Fruit fly (Drosophila melanogaster) whole organism, embryonic: ENCODE results near the gene CG15011.
A peak's percentile ranks its signal among the peaks of the same experiment; 100 is the strongest.

ENCODE experiments used
- BEAF-32 ChIP-seq: fragments of 200-800 bp; sonication (Bioruptor generic); optimal IDR thresholded peaks from 3 replicates; lab custom pipeline; 2017; ENCODE audit warnings: missing biosample characterization, missing genetic modification characterization, mild to moderate bottlenecking, moderate library complexity, missing genetic modification reagents
- C15 ChIP-seq: fragments of 200-800 bp; sonication (Bioruptor generic); IDR thresholded peaks from 3 replicates; pipeline ENCODE4 v1.3.6; 2022; ENCODE audit warnings: missing biosample characterization, missing genetic modification characterization
- CG10267 ChIP-seq: fragments of 200-800 bp; sonication (Bioruptor generic); optimal IDR thresholded peaks from 2 replicates; lab custom pipeline; 2018; ENCODE audit warnings: missing biosample characterization, mild to moderate bottlenecking, missing genetic modification characterization, moderate library complexity
- CG10321 ChIP-seq: fragments of 200-800 bp; sonication (Bioruptor generic); IDR thresholded peaks from 2 replicates; pipeline ENCODE4 v1.3.6; 2022; ENCODE audit warnings: missing biosample characterization, missing genetic modification characterization
- CG11723 ChIP-seq: fragments of 200-800 bp; sonication (Bioruptor generic); optimal IDR thresholded peaks from 2 replicates; lab custom pipeline; 2017; ENCODE audit warnings: missing biosample characterization, mild to moderate bottlenecking, missing genetic modification characterization
- CG14014 ChIP-seq: fragments of 200-800 bp; sonication (Bioruptor generic); IDR thresholded peaks from 2 replicates; pipeline ENCODE4 v1.3.6; 2022; ENCODE audit warnings: missing biosample characterization, missing genetic modification characterization
- CG1647 ChIP-seq: fragments of 200-800 bp; sonication (Bioruptor generic); optimal IDR thresholded peaks from 3 replicates; lab custom pipeline; 2016; ENCODE audit warnings: missing biosample characterization, missing genetic modification characterization
- CG16815 ChIP-seq: fragments of 200-800 bp; sonication (Bioruptor generic); optimal IDR thresholded peaks from 3 replicates; lab custom pipeline; 2017; ENCODE audit warnings: missing biosample characterization, mild to moderate bottlenecking, missing genetic modification characterization
- CG1832 ChIP-seq: fragments of 200-800 bp; sonication (Bioruptor generic); optimal IDR thresholded peaks from 2 replicates; lab custom pipeline; 2017; ENCODE audit warnings: missing biosample characterization, mild to moderate bottlenecking, missing genetic modification characterization, inconsistent platforms
- CG30403 ChIP-seq: fragments of 200-800 bp; sonication (Bioruptor generic); optimal IDR thresholded peaks from 3 replicates; lab custom pipeline; 2016; ENCODE audit warnings: missing biosample characterization, missing genetic modification characterization
- CG3838 ChIP-seq: fragments of 200-800 bp; sonication (Bioruptor generic); optimal IDR thresholded peaks from 3 replicates; lab custom pipeline; 2016; ENCODE audit warnings: missing biosample characterization, missing genetic modification characterization
- CG3995 ChIP-seq: fragments of 200-800 bp; sonication (Bioruptor generic); optimal IDR thresholded peaks from 3 replicates; lab custom pipeline; 2016; ENCODE audit warnings: missing biosample characterization, missing genetic modification characterization
- CG7271 ChIP-seq: fragments of 200-800 bp; sonication (Bioruptor generic); optimal IDR thresholded peaks from 2 replicates; lab custom pipeline; 2018; ENCODE audit warnings: missing biosample characterization, mild to moderate bottlenecking, missing genetic modification characterization, moderate library complexity
- CG8290 ChIP-seq, 3 experiments: fragments of 200-800 bp; sonication (Bioruptor generic); optimal IDR thresholded peaks; 2 replicates each; lab custom pipeline; 2016 to 2019; ENCODE audit warnings: missing biosample characterization in 3 of 3, missing genetic modification characterization in 3 of 3, mild to moderate bottlenecking in 2 of 3, moderate library complexity in 1 of 3
- CG8944 ChIP-seq: fragments of 200-800 bp; sonication (Bioruptor generic); optimal IDR thresholded peaks from 3 replicates; lab custom pipeline; 2016; ENCODE audit warnings: missing biosample characterization, missing genetic modification characterization
- CG9876 ChIP-seq: fragments of 200-800 bp; sonication (Bioruptor generic); optimal IDR thresholded peaks from 2 replicates; lab custom pipeline; 2016; ENCODE audit warnings: missing biosample characterization, missing genetic modification characterization
- D ChIP-seq, 2 experiments: fragments of 200-800 bp in 1 of 2; fragments of >200 bp in 1 of 2; sonication (Bioruptor generic) in 1 of 2; optimal IDR thresholded peaks; 2 replicates in 1 of 2; 3 replicates in 1 of 2; lab custom pipeline; 2017; ENCODE audit warnings: mild to moderate bottlenecking in 1 of 2, missing biosample characterization in 1 of 2, missing genetic modification characterization in 1 of 2, missing genetic modification reagents in 1 of 2
- Dip2 ChIP-seq: fragments of 200-800 bp; sonication (Bioruptor generic); IDR thresholded peaks from 2 replicates; pipeline ENCODE4 v1.3.6; 2022; ENCODE audit warnings: missing biosample characterization, missing genetic modification characterization
- Eip74EF ChIP-seq, 2 experiments: fragments of 200-800 bp in 1 of 2; fragments of >200 bp in 1 of 2; sonication (Bioruptor generic) in 1 of 2; optimal IDR thresholded peaks; 2 replicates each; lab custom pipeline; 2017 to 2019; ENCODE audit warnings: missing biosample characterization in 2 of 2, missing genetic modification characterization in 2 of 2, mild to moderate bottlenecking in 1 of 2, moderate library complexity in 1 of 2
- HLHmδ ChIP-seq: fragments of 200-800 bp; sonication (Bioruptor generic); optimal IDR thresholded peaks from 2 replicates; lab custom pipeline; 2018; ENCODE audit warnings: missing biosample characterization, mild to moderate bottlenecking, missing genetic modification characterization, moderate library complexity
- Hmx ChIP-seq: fragments of 200-800 bp; sonication (Bioruptor generic); optimal IDR thresholded peaks from 2 replicates; lab custom pipeline; 2016; ENCODE audit warnings: missing biosample characterization, missing genetic modification characterization
- Hr78 ChIP-seq, 2 experiments: fragments of 200-800 bp in 1 of 2; fragments of >200 bp in 1 of 2; sonication (Bioruptor generic) in 1 of 2; optimal IDR thresholded peaks; 2 replicates each; lab custom pipeline; 2017 to 2019; ENCODE audit warnings: missing biosample characterization in 2 of 2, missing genetic modification characterization in 2 of 2, mild to moderate bottlenecking in 1 of 2, moderate library complexity in 1 of 2
- Lim3 ChIP-seq: fragments of 200-800 bp; sonication (Bioruptor generic); IDR thresholded peaks from 2 replicates; pipeline ENCODE4 v1.3.6; 2022; ENCODE audit warnings: missing biosample characterization, missing genetic modification characterization
- MBD-R2 ChIP-seq: fragments of 200-800 bp; sonication (Bioruptor generic); IDR thresholded peaks from 2 replicates; pipeline ENCODE4 v1.3.6; 2022; ENCODE audit warnings: missing biosample characterization, missing genetic modification characterization
- MESR4 ChIP-seq: fragments of 200-800 bp; sonication (Bioruptor generic); optimal IDR thresholded peaks from 2 replicates; lab custom pipeline; 2018; ENCODE audit warnings: missing biosample characterization, mild to moderate bottlenecking, missing genetic modification characterization, moderate library complexity
- Rx ChIP-seq: fragments of 200-800 bp; sonication (Bioruptor generic); IDR thresholded peaks from 2 replicates; pipeline ENCODE4 v1.3.6; 2022; ENCODE audit warnings: missing biosample characterization, missing genetic modification characterization
- Sin3A ChIP-seq: fragments of >200 bp; optimal IDR thresholded peaks from 2 replicates; lab custom pipeline; 2018
- Stat92E ChIP-seq, 3 experiments: fragments of >200 bp in 2 of 3; fragments of 200-800 bp in 1 of 3; sonication (Bioruptor generic) in 1 of 3; optimal IDR thresholded peaks; 2 replicates each; lab custom pipeline; 2017 to 2019; ENCODE audit warnings: missing biosample characterization in 3 of 3, missing genetic modification characterization in 3 of 3, mild to moderate bottlenecking in 1 of 3, moderate library complexity in 1 of 3
- TFAM ChIP-seq: fragments of 200-800 bp; sonication (Bioruptor generic); optimal IDR thresholded peaks from 2 replicates; lab custom pipeline; 2017; ENCODE audit warnings: missing biosample characterization, missing genetic modification characterization, inconsistent platforms
- ac ChIP-seq: fragments of 200-800 bp; sonication (Bioruptor generic); optimal IDR thresholded peaks from 3 replicates; lab custom pipeline; 2017; ENCODE audit warnings: missing biosample characterization, mild to moderate bottlenecking, missing genetic modification characterization
- az2 ChIP-seq: fragments of 200-800 bp; sonication (Bioruptor generic); optimal IDR thresholded peaks from 3 replicates; lab custom pipeline; 2016; ENCODE audit warnings: missing biosample characterization, missing genetic modification characterization
- bsh ChIP-seq, 2 experiments: fragments of 200-800 bp; sonication (Bioruptor generic); optimal IDR thresholded peaks; 2 replicates each; lab custom pipeline; 2017 to 2018; ENCODE audit warnings: mild to moderate bottlenecking in 2 of 2, missing biosample characterization in 2 of 2, missing genetic modification characterization in 2 of 2, moderate library complexity in 1 of 2
- cwo ChIP-seq: fragments of 200-800 bp; sonication (Bioruptor generic); optimal IDR thresholded peaks from 3 replicates; lab custom pipeline; 2017; ENCODE audit warnings: missing biosample characterization, missing genetic modification characterization, mild to moderate bottlenecking, moderate library complexity, missing genetic modification reagents
- ems ChIP-seq: fragments of 200-800 bp; sonication (Bioruptor generic); optimal IDR thresholded peaks from 3 replicates; lab custom pipeline; 2016; ENCODE audit warnings: missing biosample characterization, missing genetic modification characterization
- en ChIP-seq: fragments of 200-800 bp; sonication (Bioruptor generic); optimal IDR thresholded peaks from 2 replicates; lab custom pipeline; 2016; ENCODE audit warnings: missing biosample characterization, missing genetic modification characterization
- eyg ChIP-seq: fragments of 200-800 bp; sonication (Bioruptor generic); optimal IDR thresholded peaks from 3 replicates; lab custom pipeline; 2016; ENCODE audit warnings: missing biosample characterization, missing genetic modification characterization
- hkb ChIP-seq, 2 experiments: fragments of 200-800 bp in 1 of 2; fragments of >200 bp in 1 of 2; sonication (Bioruptor generic) in 1 of 2; IDR thresholded peaks in 1 of 2; optimal IDR thresholded peaks in 1 of 2; 2 replicates each; pipeline versions ENCODE4 v1.3.6 to Lab custom; 2017 to 2022; ENCODE audit warnings: missing biosample characterization in 1 of 2, missing genetic modification characterization in 1 of 2
- lmd ChIP-seq: fragments of 200-800 bp; sonication (Bioruptor generic); IDR thresholded peaks from 2 replicates; pipeline ENCODE4 v1.3.6; 2022; ENCODE audit warnings: missing biosample characterization, missing genetic modification characterization
- lov ChIP-seq, 2 experiments: fragments of 200-800 bp in 1 of 2; fragments of >200 bp in 1 of 2; sonication (Bioruptor generic) in 1 of 2; IDR thresholded peaks in 1 of 2; optimal IDR thresholded peaks in 1 of 2; 2 replicates in 1 of 2; 3 replicates in 1 of 2; pipeline versions ENCODE4 v1.3.6 to Lab custom; 2017 to 2022; ENCODE audit warnings: missing biosample characterization in 1 of 2, missing genetic modification characterization in 1 of 2
- phol ChIP-seq: fragments of 200-800 bp; sonication (Bioruptor generic); optimal IDR thresholded peaks from 3 replicates; lab custom pipeline; 2018; ENCODE audit warnings: missing biosample characterization, mild to moderate bottlenecking, missing genetic modification characterization, moderate library complexity
- pum ChIP-seq: fragments of 200-800 bp; sonication (Bioruptor generic); optimal IDR thresholded peaks from 2 replicates; lab custom pipeline; 2016; ENCODE audit warnings: missing biosample characterization, missing genetic modification characterization
- sob ChIP-seq: fragments of 200-800 bp; sonication (Bioruptor generic); IDR thresholded peaks from 2 replicates; pipeline ENCODE4 v1.3.6; 2022; ENCODE audit warnings: missing biosample characterization, missing genetic modification characterization
- stwl ChIP-seq: fragments of 200-800 bp; sonication (Bioruptor generic); optimal IDR thresholded peaks from 3 replicates; lab custom pipeline; 2018; ENCODE audit warnings: missing biosample characterization, mild to moderate bottlenecking, missing genetic modification characterization, moderate library complexity
- tx ChIP-seq: fragments of 200-800 bp; sonication (Bioruptor generic); optimal IDR thresholded peaks from 2 replicates; lab custom pipeline; 2016; ENCODE audit warnings: missing biosample characterization, missing genetic modification characterization
- vnd ChIP-seq: fragments of 200-800 bp; sonication (Bioruptor generic); IDR thresholded peaks from 3 replicates; pipeline ENCODE4 v1.3.6; 2022; ENCODE audit warnings: missing biosample characterization, missing genetic modification characterization; ENCODE audit not compliant: partially characterized antibody
- wdn ChIP-seq: fragments of 200-800 bp; sonication (Bioruptor generic); IDR thresholded peaks from 2 replicates; pipeline ENCODE4 v1.3.6; 2022; ENCODE audit warnings: missing biosample characterization, missing genetic modification characterization
- zen2 ChIP-seq: fragments of 200-800 bp; sonication (Bioruptor generic); IDR thresholded peaks from 3 replicates; pipeline ENCODE4 v1.3.6; 2022; ENCODE audit warnings: missing biosample characterization, missing genetic modification characterization; ENCODE audit not compliant: partially characterized antibody

CG15011 gene

dm6 chr3L:4259102-4259558, at the start of gene CG15011, which contains the start of gene CG1309 (continued):
- peak; percentile 59 for TF ChIP-seq Rx (GFP tag; lab: Robert Waterston, UW)
- peak in 1 of 2 experiments; percentile 53 for TF ChIP-seq Eip74EF (GFP tag; optimal IDR thresholded peaks at IDR 0.05; lab: Kevin White, UChicago)
- peak; percentile 82 for TF ChIP-seq tx (GFP tag; lab: Kevin White, UChicago)
- peak; percentile 12 for TF ChIP-seq ac (GFP tag; lab: Kevin White, UChicago)
- TF ChIP-seq Lim3 (GFP tag; lab: Robert Waterston, UW), result no peak
- no peak for TF ChIP-seq CG1832 (GFP tag; lab: Kevin White, UChicago)
- TF ChIP-seq en, result peak; percentile 67
- peak; percentile 23 for TF ChIP-seq CG11723 (GFP tag; lab: Kevin White, UChicago)
- peak; percentile 60 for TF ChIP-seq CG16815 (GFP tag; lab: Kevin White, UChicago)
- TF ChIP-seq ems (GFP tag; lab: Kevin White, UChicago), result peak; percentile 81
- peak; percentile 63 for TF ChIP-seq MESR4 (GFP tag; lab: Kevin White, UChicago)
- TF ChIP-seq CG8944 (GFP tag; lab: Kevin White, UChicago), result peak; percentile 75
- no peak for TF ChIP-seq vnd
- TF ChIP-seq CG8290 (GFP tag; optimal IDR thresholded peaks at IDR 0.05; lab: Kevin White, UChicago), result peak; percentile 73
- TF ChIP-seq CG8290 (tag; optimal IDR thresholded peaks at IDR 0.05; lab: Kevin White, UChicago), result peak; percentile 41 to 78
- TF ChIP-seq CG10321 (GFP tag; lab: Robert Waterston, UW), result 0 out of 2 replicates have a peak, but pooled peaks have one; percentile 6
- peak; percentile 79 for TF ChIP-seq stwl (tag; lab: Kevin White, UChicago)
- peak; percentile 87 for TF ChIP-seq phol
- TF ChIP-seq wdn (GFP tag; lab: Robert Waterston, UW), result peak; percentile 71
- TF ChIP-seq hkb (optimal IDR thresholded peaks at IDR 0.05; lab: Kevin White, UChicago), result no peak
- peak; percentile 60; the same call in 1 of the 2 replicates for TF ChIP-seq hkb (GFP tag; IDR thresholded peaks at IDR 0.05; lab: Robert Waterston, UW)
- TF ChIP-seq cwo (GFP tag; lab: Kevin White, UChicago), result peak; percentile 35
- peak; percentile 81 for TF ChIP-seq az2 (GFP tag; lab: Kevin White, UChicago)
- TF ChIP-seq zen2 (GFP tag; lab: Robert Waterston, UW), result no peak
- TF ChIP-seq HLHmδ (GFP tag; lab: Kevin White, UChicago), result no peak
- TF ChIP-seq pum (GFP tag; lab: Kevin White, UChicago), result peak; percentile 86
- peak; percentile 71 for TF ChIP-seq CG14014
- TF ChIP-seq CG3838, result peak; percentile 64
- TF ChIP-seq CG1647 (GFP tag; lab: Kevin White, UChicago), result peak; percentile 81
- TF ChIP-seq CG30403 (GFP tag; lab: Kevin White, UChicago), result peak; percentile 92
- TF ChIP-seq sob (GFP tag; lab: Robert Waterston, UW), result peak; percentile 78
- no peak for TF ChIP-seq D (optimal IDR thresholded peaks at IDR 0.05; lab: Kevin White, UChicago)
- peak; percentile 66 for TF ChIP-seq D (GFP tag; optimal IDR thresholded peaks at IDR 0.05; lab: Kevin White, UChicago)
- TF ChIP-seq Hmx (GFP tag; lab: Kevin White, UChicago), result peak; percentile 72
- peak; percentile 97 for TF ChIP-seq MBD-R2
- TF ChIP-seq CG10267, result peak; percentile 81
- TF ChIP-seq lmd, result peak; percentile 83
- no peak for TF ChIP-seq Dip2
- TF ChIP-seq lov (optimal IDR thresholded peaks at IDR 0.05; lab: Kevin White, UChicago), result no peak
- TF ChIP-seq lov (GFP tag; IDR thresholded peaks at IDR 0.05; lab: Robert Waterston, UW), result 0 out of 3 replicates have a peak, but pooled peaks have one; percentile 21
- peak; percentile 33 to 83 for TF ChIP-seq bsh (GFP tag; optimal IDR thresholded peaks at IDR 0.05; lab: Kevin White, UChicago)
- TF ChIP-seq Hr78 (GFP tag; optimal IDR thresholded peaks at IDR 0.05; lab: Kevin White, UChicago), result peak in 1 of 2 experiments; percentile 46
- peak; percentile 66 for TF ChIP-seq eyg
- TF ChIP-seq BEAF-32 (GFP tag; lab: Kevin White, UChicago), result peak; percentile 63
- peak; percentile 60; the same call in 1 of the 3 replicates for TF ChIP-seq C15 (GFP tag; lab: Robert Waterston, UW)
- TF ChIP-seq TFAM, result peak; percentile 17
- TF ChIP-seq Stat92E (GFP tag; optimal IDR thresholded peaks at IDR 0.05; lab: Kevin White, UChicago), result peak in 1 of 3 experiments; percentile 35
- peak; percentile 76 for TF ChIP-seq CG9876
- TF ChIP-seq Sin3A, result peak; percentile 71
- TF ChIP-seq CG3995, result peak; percentile 63
- TF ChIP-seq CG7271 (tag; lab: Kevin White, UChicago), result no peak
